Worm (Caenorhabditis elegans) whole organism, L4 larva: ENCODE data around the gene nhr-192.

Source experiments
- R02D3.7 ChIP-seq: fragments of 150-350 bp; sonication (generic microtip); optimal IDR thresholded peaks from 3 replicates; lab custom pipeline; 2014; ENCODE audit warnings: missing biosample characterization, missing genetic modification characterization
- aha-1 ChIP-seq: fragments of 150-350 bp; peaks from one replicate; lab custom pipeline; 2014; ENCODE audit warnings: missing biosample characterization, missing genetic modification characterization
- aly-2 ChIP-seq: sonication (generic microtip); optimal IDR thresholded peaks from 2 replicates; lab custom pipeline; 2018; ENCODE audit warnings: missing biosample characterization, missing genetic modification characterization
- ces-1 ChIP-seq: fragments of 150-350 bp; sonication (generic microtip); optimal IDR thresholded peaks from 4 replicates; lab custom pipeline; 2014; ENCODE audit warnings: missing biosample characterization, missing genetic modification reagents, missing genetic modification characterization
- lin-15B ChIP-seq: fragments of 150-350 bp; sonication (generic microtip); optimal IDR thresholded peaks from 3 replicates; lab custom pipeline; 2014; ENCODE audit warnings: missing biosample characterization, missing genetic modification characterization
- nhr-25 ChIP-seq: sonication (generic microtip); optimal IDR thresholded peaks from 2 replicates; lab custom pipeline; 2017; ENCODE audit warnings: missing genetic modification characterization, mild to moderate bottlenecking, missing compliant biosample characterization, antibody characterized with exemption, moderate library complexity, borderline replicate concordance; ENCODE audit not compliant: insufficient read depth
- pha-4 ChIP-seq, 2 experiments: fragments of 150-350 bp in 1 of 2; fragments of 200-800 bp in 1 of 2; sonication (Bioruptor generic) in 1 of 2; IDR thresholded peaks in 1 of 2; optimal IDR thresholded peaks in 1 of 2; 2 replicates each; pipeline versions ENCODE4 v1.3.6 to Lab custom; 2014 to 2022; ENCODE audit warnings: missing genetic modification characterization in 2 of 2, missing genetic modification reagents in 2 of 2, missing biosample characterization in 1 of 2, missing compliant biosample characterization in 1 of 2
- pqm-1 ChIP-seq: sonication (generic microtip); optimal IDR thresholded peaks from 2 replicates; lab custom pipeline; 2017; ENCODE audit warnings: missing biosample characterization, missing genetic modification characterization
- snpc-4 ChIP-seq: fragments of 150-350 bp; optimal IDR thresholded peaks from 2 replicates; lab custom pipeline; 2014; ENCODE audit warnings: missing biosample characterization, missing genetic modification characterization
- tra-1 ChIP-seq: fragments of 200-800 bp; sonication (Bioruptor generic); IDR thresholded peaks from 2 replicates; pipeline ENCODE4 v1.3.6; 2022; ENCODE audit warnings: missing genetic modification reagents, missing genetic modification characterization, missing compliant biosample characterization
- unc-39 ChIP-seq: sonication (generic microtip); optimal IDR thresholded peaks from 2 replicates; lab custom pipeline; 2017; ENCODE audit warnings: missing biosample characterization, missing genetic modification characterization
- vab-7 ChIP-seq: fragments of 200-800 bp; sonication (Bioruptor generic); IDR thresholded peaks from 2 replicates; pipeline ENCODE4 v1.3.6; 2022; ENCODE audit warnings: missing genetic modification reagents, missing genetic modification characterization, missing compliant biosample characterization

DNA sequence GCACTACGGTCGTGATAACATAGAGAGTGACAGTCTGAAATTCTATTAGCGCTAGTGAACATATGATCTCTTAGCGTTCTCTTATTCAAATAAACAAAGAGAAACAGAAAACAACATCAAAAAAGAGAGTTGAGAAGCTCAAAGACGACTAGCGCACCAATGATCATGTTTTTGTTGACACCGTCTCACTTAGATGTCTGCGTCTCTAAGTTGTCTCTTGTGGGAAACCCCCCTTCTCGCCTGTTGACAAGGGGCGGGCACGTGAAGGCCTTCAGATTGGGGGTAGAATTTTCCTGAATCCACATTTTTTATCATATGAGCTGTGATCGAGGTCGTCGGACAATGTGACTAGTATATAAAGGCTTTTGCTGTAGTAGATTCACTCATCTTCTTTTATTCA, 50.5 kb downstream of the nhr-192 start:
- no peak for TF ChIP-seq nhr-25 (tag; lab: Kevin White, UChicago)
- no peak for TF ChIP-seq pha-4 (GFP tag; IDR thresholded peaks at IDR 0.05; lab: Robert Waterston, UW)
- peak; percentile 73 for TF ChIP-seq pha-4 (tag; optimal IDR thresholded peaks at IDR 0.05; lab: Kevin White, UChicago)
- TF ChIP-seq pqm-1 (tag; lab: Kevin White, UChicago), result no peak
- no peak for TF ChIP-seq aha-1 (tag; lab: Kevin White, UChicago)
- no peak for TF ChIP-seq lin-15B (tag; lab: Kevin White, UChicago)
- TF ChIP-seq vab-7 (GFP tag; lab: Robert Waterston, UW), result 0 out of 2 replicates have a peak, but pooled peaks have one; percentile 20
- no peak for TF ChIP-seq snpc-4 (tag; lab: Kevin White, UChicago)
- no peak for TF ChIP-seq tra-1 (GFP tag; lab: Robert Waterston, UW)
- TF ChIP-seq aly-2 (tag; lab: Kevin White, UChicago), result no peak
- no peak for TF ChIP-seq R02D3.7
- no peak for TF ChIP-seq ces-1 (GFP tag; lab: Kevin White, UChicago)
- TF ChIP-seq unc-39, result no peak
